Fruit fly (Drosophila melanogaster): ENCODE results near the gene Unc-115b.

DNA sequence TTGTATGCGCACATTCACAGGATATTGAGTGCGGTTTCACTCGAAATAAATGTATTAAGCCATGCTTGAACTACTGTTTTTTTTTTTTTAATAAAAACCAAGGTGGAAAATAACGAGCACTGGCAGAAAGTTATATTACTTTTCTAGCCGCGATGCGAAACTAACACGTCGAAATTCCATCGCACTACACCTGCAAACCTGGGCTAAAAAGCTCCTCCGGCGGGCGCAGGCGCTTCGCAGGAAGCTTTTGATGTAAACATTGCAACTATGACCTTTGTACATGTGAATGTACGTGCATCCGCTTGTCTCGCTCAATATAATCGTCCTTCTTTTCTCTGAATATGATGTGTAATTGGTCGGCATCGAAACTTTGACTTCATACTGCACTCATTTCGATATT, 47.2 kb upstream of the Unc-115b start, which contains the start of gene side-VII:
- TF ChIP-seq CG8478 (optimal IDR thresholded peaks at IDR 0.05) (no peak), CTCF (optimal IDR thresholded peaks at IDR 0.05) (no peak)
